Fruit fly (Drosophila melanogaster) whole organism, embryonic: ENCODE data around the gene CG15262.

Experiments used
- BEAF-32 ChIP-seq: fragments of 200-800 bp; sonication (Bioruptor generic); optimal IDR thresholded peaks from 3 replicates; lab custom pipeline; 2017; ENCODE audit warnings: missing biosample characterization, missing genetic modification characterization, mild to moderate bottlenecking, moderate library complexity, missing genetic modification reagents
- CG10267 ChIP-seq: fragments of 200-800 bp; sonication (Bioruptor generic); optimal IDR thresholded peaks from 2 replicates; lab custom pipeline; 2018; ENCODE audit warnings: missing biosample characterization, mild to moderate bottlenecking, missing genetic modification characterization, moderate library complexity
- CG12391 ChIP-seq: fragments of 200-800 bp; sonication (Bioruptor generic); optimal IDR thresholded peaks from 3 replicates; lab custom pipeline; 2018; ENCODE audit warnings: missing biosample characterization, mild to moderate bottlenecking, missing genetic modification characterization, moderate library complexity
- CG13287 ChIP-seq: fragments of 200-800 bp; sonication (Bioruptor generic); IDR thresholded peaks from 2 replicates; pipeline ENCODE4 v1.3.6; 2022; ENCODE audit warnings: missing biosample characterization, missing genetic modification characterization; ENCODE audit not compliant: partially characterized antibody
- CG14710 ChIP-seq: fragments of 200-800 bp; sonication (Bioruptor generic); optimal IDR thresholded peaks from 3 replicates; lab custom pipeline; 2019; ENCODE audit warnings: missing biosample characterization, mild to moderate bottlenecking, missing genetic modification characterization, moderate library complexity
- CG15479 ChIP-seq: fragments of 200-800 bp; sonication (Bioruptor generic); optimal IDR thresholded peaks from 3 replicates; lab custom pipeline; 2019; ENCODE audit warnings: missing biosample characterization, mild to moderate bottlenecking, missing genetic modification characterization, moderate library complexity
- CG17361 ChIP-seq: fragments of 200-800 bp; sonication (Bioruptor generic); IDR thresholded peaks from 3 replicates; pipeline ENCODE4 v1.3.6; 2022; ENCODE audit warnings: missing biosample characterization, missing genetic modification characterization
- CG17829 ChIP-seq: fragments of 200-800 bp; optimal IDR thresholded peaks from 2 replicates; lab custom pipeline; 2019; ENCODE audit warnings: missing biosample characterization, mild to moderate bottlenecking, missing genetic modification characterization, moderate library complexity
- CG2116 ChIP-seq: fragments of 200-800 bp; sonication (Bioruptor generic); optimal IDR thresholded peaks from 3 replicates; lab custom pipeline; 2018; ENCODE audit warnings: missing biosample characterization, mild to moderate bottlenecking, missing genetic modification characterization
- CG30020 ChIP-seq: fragments of 200-800 bp; optimal IDR thresholded peaks from 2 replicates; lab custom pipeline; 2019; ENCODE audit warnings: missing biosample characterization, mild to moderate bottlenecking, missing genetic modification characterization, moderate library complexity
- CG31441 ChIP-seq: fragments of 200-800 bp; sonication (Bioruptor generic); IDR thresholded peaks from 2 replicates; pipeline ENCODE4 v1.3.6; 2022; ENCODE audit warnings: missing biosample characterization, missing genetic modification characterization
- CG32767 ChIP-seq: fragments of 200-800 bp; sonication (Bioruptor generic); IDR thresholded peaks from 2 replicates; pipeline ENCODE4 v1.3.6; 2022; ENCODE audit warnings: missing biosample characterization, missing genetic modification characterization
- CG32772 ChIP-seq: fragments of 200-800 bp; sonication (Bioruptor generic); IDR thresholded peaks from 2 replicates; pipeline ENCODE4 v1.3.6; 2022; ENCODE audit warnings: missing biosample characterization, missing genetic modification characterization
- CG3847 ChIP-seq: fragments of 200-800 bp; sonication (Bioruptor generic); IDR thresholded peaks from 2 replicates; pipeline ENCODE4 v1.3.6; 2022; ENCODE audit warnings: missing biosample characterization, missing genetic modification characterization
- CG6254 ChIP-seq: fragments of 200-800 bp; sonication (Bioruptor generic); optimal IDR thresholded peaks from 3 replicates; lab custom pipeline; 2017; ENCODE audit warnings: mild to moderate bottlenecking, missing biosample characterization, missing genetic modification reagents, missing genetic modification characterization
- CG9797 ChIP-seq: fragments of 200-800 bp; sonication (Bioruptor generic); optimal IDR thresholded peaks from 3 replicates; lab custom pipeline; 2018; ENCODE audit warnings: missing biosample characterization, mild to moderate bottlenecking, missing genetic modification characterization
- Dp ChIP-seq: fragments of 200-800 bp; sonication (Bioruptor generic); optimal IDR thresholded peaks from 2 replicates; lab custom pipeline; 2018; ENCODE audit warnings: missing biosample characterization, mild to moderate bottlenecking, missing genetic modification characterization, moderate library complexity
- E2f2 ChIP-seq: fragments of 200-800 bp; sonication (Bioruptor generic); IDR thresholded peaks from 2 replicates; pipeline ENCODE4 v1.3.6; 2022; ENCODE audit warnings: missing biosample characterization, missing genetic modification characterization
- HmgZ ChIP-seq: fragments of 200-800 bp; sonication (Bioruptor generic); optimal IDR thresholded peaks from 2 replicates; lab custom pipeline; 2018; ENCODE audit warnings: missing biosample characterization, mild to moderate bottlenecking, missing genetic modification characterization
- Lim3 ChIP-seq: fragments of 200-800 bp; sonication (Bioruptor generic); IDR thresholded peaks from 2 replicates; pipeline ENCODE4 v1.3.6; 2022; ENCODE audit warnings: missing biosample characterization, missing genetic modification characterization
- MBD-R2 ChIP-seq: fragments of 200-800 bp; sonication (Bioruptor generic); IDR thresholded peaks from 2 replicates; pipeline ENCODE4 v1.3.6; 2022; ENCODE audit warnings: missing biosample characterization, missing genetic modification characterization
- NC2α ChIP-seq: fragments of 200-800 bp; sonication (Bioruptor generic); optimal IDR thresholded peaks from 2 replicates; lab custom pipeline; 2016; ENCODE audit warnings: missing biosample characterization, missing genetic modification characterization
- Nf-YC ChIP-seq: fragments of 200-800 bp; optimal IDR thresholded peaks from 3 replicates; lab custom pipeline; 2019; ENCODE audit warnings: missing biosample characterization, mild to moderate bottlenecking, missing genetic modification characterization, moderate library complexity
- Rx ChIP-seq: fragments of 200-800 bp; sonication (Bioruptor generic); IDR thresholded peaks from 2 replicates; pipeline ENCODE4 v1.3.6; 2022; ENCODE audit warnings: missing biosample characterization, missing genetic modification characterization
- chm ChIP-seq: fragments of 200-800 bp; sonication (Bioruptor generic); IDR thresholded peaks from 2 replicates; pipeline ENCODE4 v1.3.6; 2022; ENCODE audit warnings: missing biosample characterization, missing genetic modification characterization
- dimm ChIP-seq: fragments of 200-800 bp; sonication (Bioruptor generic); IDR thresholded peaks from 2 replicates; pipeline ENCODE4 v1.3.6; 2022; ENCODE audit warnings: missing biosample characterization, missing genetic modification characterization
- dmrt11E ChIP-seq: fragments of 200-800 bp; sonication (Bioruptor generic); optimal IDR thresholded peaks from 3 replicates; lab custom pipeline; 2018; ENCODE audit warnings: missing biosample characterization, mild to moderate bottlenecking, missing genetic modification characterization, moderate library complexity
- dysf ChIP-seq: fragments of 200-800 bp; sonication (Bioruptor generic); IDR thresholded peaks from 3 replicates; pipeline ENCODE4 v1.3.6; 2022; ENCODE audit warnings: missing biosample characterization, missing genetic modification characterization
- en ChIP-seq: fragments of 200-800 bp; sonication (Bioruptor generic); optimal IDR thresholded peaks from 2 replicates; lab custom pipeline; 2016; ENCODE audit warnings: missing biosample characterization, missing genetic modification characterization
- fd64A ChIP-seq: fragments of 200-800 bp; sonication (Bioruptor generic); optimal IDR thresholded peaks from 3 replicates; lab custom pipeline; 2018; ENCODE audit warnings: missing biosample characterization, mild to moderate bottlenecking, missing genetic modification characterization
- insv ChIP-seq, 2 experiments: fragments of 200-800 bp; sonication (Bioruptor generic); optimal IDR thresholded peaks; 3 replicates each; lab custom pipeline; 2016 to 2018; ENCODE audit warnings: missing biosample characterization in 2 of 2, missing genetic modification characterization in 2 of 2
- knrl ChIP-seq: fragments of 200-800 bp; sonication (Bioruptor generic); IDR thresholded peaks from 3 replicates; pipeline ENCODE4 v1.3.6; 2022; ENCODE audit warnings: missing biosample characterization, missing genetic modification characterization; ENCODE audit not compliant: partially characterized antibody
- nmo ChIP-seq: fragments of 200-800 bp; sonication (Bioruptor generic); optimal IDR thresholded peaks from 2 replicates; lab custom pipeline; 2018; ENCODE audit warnings: missing biosample characterization, mild to moderate bottlenecking, missing genetic modification characterization, moderate library complexity
- pfk ChIP-seq: fragments of 200-800 bp; sonication (Bioruptor generic); optimal IDR thresholded peaks from 2 replicates; lab custom pipeline; 2018; ENCODE audit warnings: missing biosample characterization, mild to moderate bottlenecking, missing genetic modification characterization, moderate library complexity
- pzg ChIP-seq: fragments of 200-800 bp; sonication (Bioruptor generic); optimal IDR thresholded peaks from 3 replicates; lab custom pipeline; 2018; ENCODE audit warnings: missing biosample characterization, mild to moderate bottlenecking, missing genetic modification characterization, moderate library complexity
- ranshi ChIP-seq: fragments of 200-800 bp; sonication (Bioruptor generic); IDR thresholded peaks from 2 replicates; pipeline ENCODE4 v1.3.6; 2022; ENCODE audit warnings: missing biosample characterization, missing genetic modification characterization
- row ChIP-seq: fragments of 200-800 bp; sonication (Bioruptor generic); IDR thresholded peaks from 3 replicates; pipeline ENCODE4 v1.3.6; 2022; ENCODE audit warnings: missing biosample characterization, missing genetic modification characterization
- sob ChIP-seq: fragments of 200-800 bp; sonication (Bioruptor generic); IDR thresholded peaks from 2 replicates; pipeline ENCODE4 v1.3.6; 2022; ENCODE audit warnings: missing biosample characterization, missing genetic modification characterization
- stwl ChIP-seq: fragments of 200-800 bp; sonication (Bioruptor generic); optimal IDR thresholded peaks from 3 replicates; lab custom pipeline; 2018; ENCODE audit warnings: missing biosample characterization, mild to moderate bottlenecking, missing genetic modification characterization, moderate library complexity
- toy ChIP-seq: fragments of 200-800 bp; sonication (Bioruptor generic); IDR thresholded peaks from 2 replicates; pipeline ENCODE4 v1.3.6; 2022; ENCODE audit warnings: missing biosample characterization, missing genetic modification characterization
- twi ChIP-seq: fragments of 200-800 bp; optimal IDR thresholded peaks from 2 replicates; lab custom pipeline; 2019; ENCODE audit warnings: missing biosample characterization, mild to moderate bottlenecking, missing genetic modification characterization, moderate library complexity

CG15262 gene

DNA sequence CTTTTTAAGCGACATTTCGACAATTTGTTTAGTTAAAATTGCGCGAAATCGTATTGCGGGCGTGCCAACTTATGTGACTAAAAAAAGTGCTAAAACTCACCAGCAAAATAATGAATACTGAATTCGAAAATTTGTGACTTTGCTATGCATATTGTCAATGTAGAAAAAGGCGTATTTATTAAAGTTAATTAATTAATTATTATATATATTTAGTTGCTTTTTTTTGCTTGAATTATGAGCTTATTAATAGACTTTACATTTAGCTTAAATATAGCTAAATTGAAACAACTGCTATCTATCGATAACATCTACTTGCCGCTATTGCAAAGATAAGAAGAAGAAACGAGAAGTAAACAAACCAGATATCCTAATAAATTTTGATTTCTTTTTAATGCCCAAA, 41.4 kb upstream of the CG15262 start, which contains the start of the genes PolD3 and Uxt (continued):
- TF ChIP-seq CG17829 (tag; lab: Kevin White, UChicago) (peak; percentile 31), CG30020 (tag; lab: Kevin White, UChicago) (peak; percentile 36), insv (GFP tag; optimal IDR thresholded peaks at IDR 0.05; lab: Kevin White, UChicago) (no peak), stwl (tag; lab: Kevin White, UChicago) (peak; percentile 71), CG9797 (GFP tag; lab: Kevin White, UChicago) (peak; percentile 11), BEAF-32 (GFP tag; lab: Kevin White, UChicago) (peak; percentile 52), NC2α (GFP tag; lab: Kevin White, UChicago) (no peak), sob (no peak), dimm (GFP tag; lab: Robert Waterston, UW) (no peak), row (GFP tag; lab: Robert Waterston, UW) (peak; percentile 78), Dp (GFP tag; lab: Kevin White, UChicago) (peak; percentile 66), MBD-R2 (GFP tag; lab: Robert Waterston, UW) (peak; percentile 76), chm (no peak), CG3847 (GFP tag; lab: Robert Waterston, UW) (peak; percentile 27; the same call in 1 of the 2 replicates), fd64A (GFP tag; lab: Kevin White, UChicago) (no peak), CG13287 (peak; percentile 60), knrl (GFP tag; lab: Robert Waterston, UW) (0 out of 3 replicates have a peak, but pooled peaks have one; percentile 16), CG10267 (peak; percentile 25), CG31441 (GFP tag; lab: Robert Waterston, UW) (0 out of 2 replicates have a peak, but pooled peaks have one; percentile 12), Nf-YC (tag; lab: Kevin White, UChicago) (peak; percentile 7), CG14710 (tag; lab: Kevin White, UChicago) (peak; percentile 38), CG32767 (GFP tag; lab: Robert Waterston, UW) (no peak), E2f2 (GFP tag; lab: Robert Waterston, UW) (peak; percentile 69), Lim3 (no peak), CG32772 (GFP tag; lab: Robert Waterston, UW) (no peak), twi (no peak), pfk (no peak), dmrt11E (no peak), CG17361 (GFP tag; lab: Robert Waterston, UW) (0 out of 3 replicates have a peak, but pooled peaks have one; percentile 33), CG6254 (GFP tag; lab: Kevin White, UChicago) (no peak), dysf (GFP tag; lab: Robert Waterston, UW) (no peak), en (no peak), Rx (GFP tag; lab: Robert Waterston, UW) (no peak), toy (GFP tag; lab: Robert Waterston, UW) (no peak), pzg (GFP tag; lab: Kevin White, UChicago) (peak; percentile 36), HmgZ (tag; lab: Kevin White, UChicago) (peak; percentile 2), CG12391 (tag; lab: Kevin White, UChicago) (peak; percentile 7), CG2116 (GFP tag; lab: Kevin White, UChicago) (peak; percentile 53), nmo (GFP tag; lab: Kevin White, UChicago) (peak; percentile 57), CG15479 (GFP tag; lab: Kevin White, UChicago) (peak; percentile 60), ranshi (GFP tag; lab: Robert Waterston, UW) (no peak)
